Worm (Caenorhabditis elegans) whole organism, mixed stage, embryonic: ENCODE measurements around the gene ecps-2.
"Not testable (repeated sequence)": the region's sequence is repeated elsewhere in the genome, so short reads cannot be mapped to it uniquely, and the experiment has no call there.

Source experiments
- bed-3 ChIP-seq: fragments of 200-800 bp; sonication (Bioruptor generic); optimal IDR thresholded peaks from 3 replicates; lab custom pipeline; 2018; ENCODE audit warnings: mild to moderate bottlenecking, missing genetic modification characterization, moderate library complexity, missing compliant biosample characterization
- blmp-1 ChIP-seq: fragments of 150-350 bp; optimal IDR thresholded peaks from 2 replicates; lab custom pipeline; 2014; ENCODE audit warnings: missing biosample characterization, missing genetic modification characterization
- ceh-39 ChIP-seq: fragments of 150-350 bp; optimal IDR thresholded peaks from 2 replicates; lab custom pipeline; 2014; ENCODE audit warnings: missing biosample characterization, missing genetic modification characterization
- ceh-43 ChIP-seq: fragments of 200-800 bp; sonication (Bioruptor generic); optimal IDR thresholded peaks from 2 replicates; lab custom pipeline; 2018; ENCODE audit warnings: mild to moderate bottlenecking, missing genetic modification characterization, moderate library complexity, missing compliant biosample characterization
- ceh-83 ChIP-seq: fragments of 200-800 bp; sonication (Bioruptor generic); optimal IDR thresholded peaks from 2 replicates; lab custom pipeline; 2018; ENCODE audit warnings: mild to moderate bottlenecking, missing genetic modification characterization, missing compliant biosample characterization
- ces-1 ChIP-seq: fragments of 150-350 bp; optimal IDR thresholded peaks from 2 replicates; lab custom pipeline; 2014; ENCODE audit warnings: missing biosample characterization, missing genetic modification reagents, missing genetic modification characterization
- cnd-1 ChIP-seq: fragments of 200-800 bp; sonication (Bioruptor generic); optimal IDR thresholded peaks from 2 replicates; lab custom pipeline; 2018; ENCODE audit warnings: mild to moderate bottlenecking, missing genetic modification characterization, missing compliant biosample characterization
- drap-1 ChIP-seq: fragments of 200-800 bp; sonication (Bioruptor generic); optimal IDR thresholded peaks from 3 replicates; lab custom pipeline; 2018; ENCODE audit warnings: mild to moderate bottlenecking, missing genetic modification characterization, missing compliant biosample characterization
- elt-1 ChIP-seq: sonication (generic microtip); optimal IDR thresholded peaks from 2 replicates; lab custom pipeline; 2017; ENCODE audit warnings: missing genetic modification characterization, mild to moderate bottlenecking, missing compliant biosample characterization, antibody characterized with exemption, moderate library complexity, borderline replicate concordance; ENCODE audit not compliant: insufficient read depth
- ham-2 ChIP-seq: fragments of 200-800 bp; sonication (Bioruptor generic); optimal IDR thresholded peaks from 2 replicates; lab custom pipeline; 2018; ENCODE audit warnings: mild to moderate bottlenecking, missing genetic modification characterization, missing compliant biosample characterization
- hlh-1 ChIP-seq: fragments of 150-350 bp; optimal IDR thresholded peaks from 2 replicates; lab custom pipeline; 2014; ENCODE audit warnings: missing biosample characterization, missing genetic modification reagents, missing genetic modification characterization
- lin-13 ChIP-seq: fragments of 150-350 bp; optimal IDR thresholded peaks from 2 replicates; lab custom pipeline; 2014; ENCODE audit warnings: missing biosample characterization, missing genetic modification characterization
- lin-32 ChIP-seq: fragments of 200-800 bp; sonication (Bioruptor generic); optimal IDR thresholded peaks from 2 replicates; lab custom pipeline; 2018; ENCODE audit warnings: mild to moderate bottlenecking, missing genetic modification characterization, missing compliant biosample characterization
- lsy-2 ChIP-seq: fragments of 150-350 bp; optimal IDR thresholded peaks from 2 replicates; lab custom pipeline; 2014; ENCODE audit warnings: missing biosample characterization, missing genetic modification characterization
- mab-5 ChIP-seq: fragments of 150-350 bp; optimal IDR thresholded peaks from 2 replicates; lab custom pipeline; 2014; ENCODE audit warnings: missing biosample characterization, missing genetic modification characterization
- mep-1 ChIP-seq: fragments of 150-350 bp; optimal IDR thresholded peaks from 2 replicates; lab custom pipeline; 2017; ENCODE audit warnings: missing biosample characterization, missing genetic modification reagents, missing genetic modification characterization, inconsistent platforms
- mls-2 ChIP-seq: sonication (generic microtip); optimal IDR thresholded peaks from 2 replicates; lab custom pipeline; 2016; ENCODE audit warnings: mild to moderate bottlenecking, missing genetic modification characterization, moderate library complexity, missing compliant biosample characterization
- nhr-12 ChIP-seq: fragments of 150-350 bp; optimal IDR thresholded peaks from 2 replicates; lab custom pipeline; 2014; ENCODE audit warnings: missing biosample characterization, missing genetic modification characterization
- nhr-2 ChIP-seq: fragments of 150-350 bp; optimal IDR thresholded peaks from 2 replicates; lab custom pipeline; 2014; ENCODE audit warnings: missing biosample characterization, missing genetic modification characterization
- nhr-237 ChIP-seq: fragments of 150-350 bp; optimal IDR thresholded peaks from 2 replicates; lab custom pipeline; 2014; ENCODE audit warnings: missing biosample characterization, missing genetic modification characterization
- nhr-76 ChIP-seq: sonication (generic microtip); optimal IDR thresholded peaks from 2 replicates; lab custom pipeline; 2017; ENCODE audit warnings: missing biosample characterization, missing genetic modification characterization
- pha-4 ChIP-seq: fragments of 150-350 bp; optimal IDR thresholded peaks from 2 replicates; lab custom pipeline; 2018; ENCODE audit warnings: missing biosample characterization, missing genetic modification reagents, missing genetic modification characterization
- sem-2 ChIP-seq: fragments of 200-800 bp; sonication (Bioruptor generic); optimal IDR thresholded peaks from 2 replicates; lab custom pipeline; 2018; ENCODE audit warnings: mild to moderate bottlenecking, missing genetic modification characterization, missing compliant biosample characterization
- snpc-4 ChIP-seq: fragments of 150-350 bp; optimal IDR thresholded peaks from 2 replicates; lab custom pipeline; 2014; ENCODE audit warnings: missing biosample characterization, missing genetic modification characterization
- sptf-1 ChIP-seq: sonication (generic microtip); optimal IDR thresholded peaks from 2 replicates; lab custom pipeline; 2017; ENCODE audit warnings: mild to moderate bottlenecking, missing genetic modification characterization, moderate library complexity, missing compliant biosample characterization
- unc-120 ChIP-seq: sonication (generic microtip); optimal IDR thresholded peaks from 2 replicates; lab custom pipeline; 2017; ENCODE audit warnings: missing genetic modification characterization, missing compliant biosample characterization; ENCODE audit not compliant: poor library complexity, severe bottlenecking
- unc-39 ChIP-seq: fragments of 150-350 bp; optimal IDR thresholded peaks from 2 replicates; lab custom pipeline; 2014; ENCODE audit warnings: missing biosample characterization, missing genetic modification characterization
- unc-62 ChIP-seq: fragments of 150-350 bp; optimal IDR thresholded peaks from 2 replicates; lab custom pipeline; 2014; ENCODE audit warnings: missing biosample characterization, missing genetic modification reagents, missing genetic modification characterization
- zip-8 ChIP-seq: fragments of 150-350 bp; optimal IDR thresholded peaks from 2 replicates; lab custom pipeline; 2014; ENCODE audit warnings: missing biosample characterization, missing genetic modification characterization
- ztf-11 ChIP-seq: fragments of 150-350 bp; optimal IDR thresholded peaks from 2 replicates; lab custom pipeline; 2014; ENCODE audit warnings: missing biosample characterization, missing genetic modification characterization

ecps-2 gene

ce11 chrIII:10435938-10436842 is 6.7 kb upstream of the ecps-2 start, which contains the start of the genes smrd-1 and enu-3.1:
TSS of gene smrd-1 (minus strand) at chrIII:10435988.
TSS of gene enu-3.1 (plus strand) at chrIII:10436276.
- TF ChIP-seq lsy-2 (tag; lab: Kevin White, UChicago) (peak; percentile 30), sptf-1 (peak; percentile 42), mep-1 (tag; lab: Kevin White, UChicago) (peak; percentile 17), ces-1 (GFP tag; lab: Kevin White, UChicago) (peak; percentile 99)

ce11 chrIII:10438780-10439179 is 4.1 kb upstream of the ecps-2 start, which contains the start of gene H04D03.6:
TSS of gene H04D03.6 (minus strand) at chrIII:10438880.
- TF ChIP-seq unc-62 (GFP tag; lab: Kevin White, UChicago); mls-2 (tag; lab: Kevin White, UChicago); blmp-1 (tag; lab: Kevin White, UChicago): not testable (repeated sequence)
- TF ChIP-seq, all 35 proteins: peak for 0; not testable (repeated sequence) for 35

- TF ChIP-seq nhr-2 (tag; lab: Kevin White, UChicago) (no peak), elt-1 (tag; lab: Kevin White, UChicago) (no peak), mls-2 (tag; lab: Kevin White, UChicago) (no peak), ceh-83 (GFP tag; lab: Kevin White, UChicago) (no peak), nhr-12 (tag; lab: Kevin White, UChicago) (no peak), unc-39 (tag; lab: Kevin White, UChicago) (no peak), lsy-2 (tag; lab: Kevin White, UChicago) (no peak), ces-1 (GFP tag; lab: Kevin White, UChicago) (no peak), ceh-43 (GFP tag; lab: Kevin White, UChicago) (no peak)
- TF ChIP-seq, all 35 proteins: peak for 0
Observed at ce11 chrIII:10446730-10447129, 3.8 kb downstream of the ecps-2 start, which contains the start of gene H04D03.7. TSS of gene H04D03.7 (minus strand) at chrIII:10446830.

ce11 chrIII:10451012-10451411 is 8.1 kb downstream of the ecps-2 start, which contains the start of gene H04D03.4:
TSS of gene H04D03.4 (minus strand) at chrIII:10451112.
- TF ChIP-seq ceh-43 (GFP tag; lab: Kevin White, UChicago) (no peak), ces-1 (GFP tag; lab: Kevin White, UChicago) (no peak), drap-1 (no peak), unc-120 (tag; lab: Kevin White, UChicago) (no peak), ham-2 (GFP tag; lab: Kevin White, UChicago) (no peak), elt-1 (tag; lab: Kevin White, UChicago) (no peak), mab-5 (tag; lab: Kevin White, UChicago) (no peak), ztf-11 (no peak), nhr-12 (tag; lab: Kevin White, UChicago) (no peak), ceh-83 (GFP tag; lab: Kevin White, UChicago) (no peak), snpc-4 (tag; lab: Kevin White, UChicago) (no peak), nhr-76 (tag; lab: Kevin White, UChicago) (no peak), sptf-1 (no peak), cnd-1 (tag; lab: Kevin White, UChicago) (no peak), mls-2 (tag; lab: Kevin White, UChicago) (no peak), hlh-1 (no peak), nhr-2 (tag; lab: Kevin White, UChicago) (no peak), sem-2 (GFP tag; lab: Kevin White, UChicago) (no peak), blmp-1 (tag; lab: Kevin White, UChicago) (no peak), lsy-2 (tag; lab: Kevin White, UChicago) (no peak)

- no peak for TF ChIP-seq ztf-11
- peak; percentile 24 for TF ChIP-seq cnd-1 (tag; lab: Kevin White, UChicago)
- peak; percentile 20 for TF ChIP-seq nhr-2 (tag; lab: Kevin White, UChicago)
- no peak for TF ChIP-seq snpc-4 (tag; lab: Kevin White, UChicago)
- TF ChIP-seq bed-3 (GFP tag; lab: Kevin White, UChicago), result no peak
- no peak for TF ChIP-seq mls-2 (tag; lab: Kevin White, UChicago)
- peak; percentile 85 for TF ChIP-seq ces-1 (GFP tag; lab: Kevin White, UChicago)
- no peak for TF ChIP-seq nhr-12 (tag; lab: Kevin White, UChicago)
- TF ChIP-seq pha-4 (tag; lab: Kevin White, UChicago), result peak; percentile 66
- TF ChIP-seq ceh-39 (tag; lab: Kevin White, UChicago), result peak; percentile 81
- peak; percentile 88 for TF ChIP-seq nhr-237 (tag; lab: Kevin White, UChicago)
- TF ChIP-seq mab-5 (tag; lab: Kevin White, UChicago), result no peak
- peak; percentile 63 for TF ChIP-seq lin-13
- peak; percentile 98 for TF ChIP-seq mep-1 (tag; lab: Kevin White, UChicago)
- no peak for TF ChIP-seq zip-8 (tag; lab: Kevin White, UChicago)
- no peak for TF ChIP-seq nhr-76 (tag; lab: Kevin White, UChicago)
- no peak for TF ChIP-seq unc-120 (tag; lab: Kevin White, UChicago)
- TF ChIP-seq lsy-2 (tag; lab: Kevin White, UChicago), result peak; percentile 74
- TF ChIP-seq lin-32, result no peak
- TF ChIP-seq ham-2 (GFP tag; lab: Kevin White, UChicago), result no peak
Observed at ce11 chrIII:10460427-10461163, 17.7 kb downstream of the ecps-2 start, which contains the start of gene ecps-1. TSS of gene ecps-1 (minus strand) at chrIII:10460551.
